Worm (Caenorhabditis elegans) whole organism, L3 larva: ENCODE data around the gene nhr-117.

Source experiments
- R02D3.7 ChIP-seq: fragments of 150-350 bp; optimal IDR thresholded peaks from 2 replicates; lab custom pipeline; 2014; ENCODE audit warnings: missing biosample characterization, missing genetic modification characterization
- ZK546.5 ChIP-seq: sonication (generic microtip); optimal IDR thresholded peaks from 2 replicates; lab custom pipeline; 2017; ENCODE audit warnings: missing biosample characterization, missing genetic modification characterization
- aly-2 ChIP-seq: fragments of 150-350 bp; optimal IDR thresholded peaks from 2 replicates; lab custom pipeline; 2014; ENCODE audit warnings: missing biosample characterization, missing genetic modification characterization
- ceh-16 ChIP-seq: sonication (generic microtip); optimal IDR thresholded peaks from 2 replicates; lab custom pipeline; 2017; ENCODE audit warnings: missing biosample characterization, missing genetic modification characterization
- ceh-28 ChIP-seq: fragments of 150-350 bp; optimal IDR thresholded peaks from 2 replicates; lab custom pipeline; 2014; ENCODE audit warnings: missing biosample characterization, missing genetic modification reagents, missing genetic modification characterization
- ceh-82 ChIP-seq: fragments of 150-350 bp; optimal IDR thresholded peaks from 2 replicates; lab custom pipeline; 2014; ENCODE audit warnings: missing biosample characterization, missing genetic modification characterization
- ceh-9 ChIP-seq: sonication (generic microtip); optimal IDR thresholded peaks from 2 replicates; lab custom pipeline; 2018; ENCODE audit warnings: missing biosample characterization, missing genetic modification characterization
- elt-1 ChIP-seq: fragments of 150-350 bp; optimal IDR thresholded peaks from 2 replicates; lab custom pipeline; 2014; ENCODE audit warnings: missing biosample characterization, missing genetic modification characterization
- elt-2 ChIP-seq: sonication (generic microtip); optimal IDR thresholded peaks from 2 replicates; lab custom pipeline; 2016; ENCODE audit warnings: missing genetic modification reagents, mild to moderate bottlenecking, missing genetic modification characterization, missing compliant biosample characterization
- elt-3 ChIP-seq, 3 experiments: fragments of 150-350 bp in 1 of 3; sonication (generic microtip) in 2 of 3; optimal IDR thresholded peaks; 2 replicates in 2 of 3; 4 replicates in 1 of 3; lab custom pipeline; 2014 to 2017; ENCODE audit warnings: missing biosample characterization in 3 of 3, missing genetic modification characterization in 3 of 3
- eor-1 ChIP-seq, 2 experiments: fragments of 150-350 bp; optimal IDR thresholded peaks; 2 replicates each; lab custom pipeline; 2014 to 2018; ENCODE audit warnings: missing biosample characterization in 2 of 2, missing genetic modification characterization in 2 of 2
- fkh-10 ChIP-seq: sonication (generic microtip); optimal IDR thresholded peaks from 2 replicates; lab custom pipeline; 2017; ENCODE audit warnings: missing biosample characterization, missing genetic modification reagents, missing genetic modification characterization
- fkh-2 ChIP-seq: fragments of 150-350 bp; optimal IDR thresholded peaks from 2 replicates; lab custom pipeline; 2014; ENCODE audit warnings: missing biosample characterization, missing genetic modification reagents, missing genetic modification characterization
- jun-1 ChIP-seq: fragments of 150-350 bp; optimal IDR thresholded peaks from 2 replicates; lab custom pipeline; 2014; ENCODE audit warnings: missing biosample characterization, missing genetic modification reagents, missing genetic modification characterization
- lin-15B ChIP-seq: fragments of 150-350 bp; optimal IDR thresholded peaks from 2 replicates; lab custom pipeline; 2014; ENCODE audit warnings: missing biosample characterization, missing genetic modification characterization
- lin-39 ChIP-seq: fragments of 150-350 bp; optimal IDR thresholded peaks from 2 replicates; lab custom pipeline; 2018; ENCODE audit warnings: missing biosample characterization, missing genetic modification reagents, missing genetic modification characterization
- lsy-12 ChIP-seq: sonication (generic microtip); optimal IDR thresholded peaks from 2 replicates; lab custom pipeline; 2016; ENCODE audit warnings: mild to moderate bottlenecking, missing genetic modification characterization, missing compliant biosample characterization
- mml-1 ChIP-seq: fragments of 150-350 bp; sonication (generic microtip); optimal IDR thresholded peaks from 3 replicates; lab custom pipeline; 2014; ENCODE audit warnings: missing biosample characterization, missing genetic modification characterization
- nfya-1 ChIP-seq: sonication (generic microtip); optimal IDR thresholded peaks from 2 replicates; lab custom pipeline; 2017; ENCODE audit warnings: missing genetic modification characterization, mild to moderate bottlenecking, missing compliant biosample characterization, antibody characterized with exemption, moderate library complexity; ENCODE audit not compliant: insufficient read depth
- nhr-11 ChIP-seq: fragments of 150-350 bp; optimal IDR thresholded peaks from 2 replicates; lab custom pipeline; 2014; ENCODE audit warnings: missing biosample characterization, missing genetic modification characterization
- nhr-12 ChIP-seq: fragments of 150-350 bp; optimal IDR thresholded peaks from 2 replicates; lab custom pipeline; 2014; ENCODE audit warnings: missing biosample characterization, missing genetic modification characterization
- nhr-23 ChIP-seq: fragments of 150-350 bp; optimal IDR thresholded peaks from 2 replicates; lab custom pipeline; 2014; ENCODE audit warnings: missing biosample characterization, missing genetic modification reagents, missing genetic modification characterization
- nhr-237 ChIP-seq: fragments of 150-350 bp; optimal IDR thresholded peaks from 2 replicates; lab custom pipeline; 2014; ENCODE audit warnings: missing biosample characterization, missing genetic modification characterization
- nhr-25 ChIP-seq: sonication (generic microtip); optimal IDR thresholded peaks from 2 replicates; lab custom pipeline; 2017; ENCODE audit warnings: missing biosample characterization, missing genetic modification characterization
- nhr-28 ChIP-seq: fragments of 150-350 bp; optimal IDR thresholded peaks from 2 replicates; lab custom pipeline; 2014; ENCODE audit warnings: missing biosample characterization, missing genetic modification characterization
- nhr-43 ChIP-seq: sonication (generic microtip); optimal IDR thresholded peaks from 2 replicates; lab custom pipeline; 2016; ENCODE audit warnings: mild to moderate bottlenecking, missing genetic modification characterization, missing compliant biosample characterization; ENCODE audit not compliant: poor library complexity, severe bottlenecking
- nhr-67 ChIP-seq: fragments of 150-350 bp; optimal IDR thresholded peaks from 2 replicates; lab custom pipeline; 2014; ENCODE audit warnings: missing biosample characterization, missing genetic modification characterization
- nhr-76 ChIP-seq: fragments of 150-350 bp; sonication (generic microtip); optimal IDR thresholded peaks from 5 replicates; lab custom pipeline; 2014; ENCODE audit warnings: missing biosample characterization, missing genetic modification characterization
- nhr-77 ChIP-seq: fragments of 150-350 bp; optimal IDR thresholded peaks from 2 replicates; lab custom pipeline; 2014; ENCODE audit warnings: missing biosample characterization, missing genetic modification characterization
- pha-4 ChIP-seq: fragments of 150-350 bp; optimal IDR thresholded peaks from 2 replicates; lab custom pipeline; 2014; ENCODE audit warnings: missing biosample characterization, missing genetic modification reagents, missing genetic modification characterization
- pqm-1 ChIP-seq: fragments of 150-350 bp; optimal IDR thresholded peaks from 2 replicates; lab custom pipeline; 2017; ENCODE audit warnings: missing biosample characterization, missing genetic modification characterization, inconsistent platforms
- sea-2 ChIP-seq: fragments of 150-350 bp; sonication (generic microtip); optimal IDR thresholded peaks from 4 replicates; lab custom pipeline; 2014; ENCODE audit warnings: missing biosample characterization, missing genetic modification reagents, missing genetic modification characterization
- skn-1 ChIP-seq: fragments of 150-350 bp; optimal IDR thresholded peaks from 2 replicates; lab custom pipeline; 2014; ENCODE audit warnings: missing biosample characterization, missing genetic modification characterization
- tbx-2 ChIP-seq: sonication (generic microtip); optimal IDR thresholded peaks from 2 replicates; lab custom pipeline; 2016; ENCODE audit warnings: mild to moderate bottlenecking, missing genetic modification characterization, missing compliant biosample characterization
- unc-39 ChIP-seq: sonication (generic microtip); optimal IDR thresholded peaks from 4 replicates; lab custom pipeline; 2017; ENCODE audit warnings: missing biosample characterization, missing genetic modification characterization
- unc-62 ChIP-seq: fragments of 150-350 bp; sonication (generic microtip); optimal IDR thresholded peaks from 4 replicates; lab custom pipeline; 2014; ENCODE audit warnings: missing biosample characterization, missing genetic modification reagents, missing genetic modification characterization
- zag-1 ChIP-seq: fragments of 150-350 bp; optimal IDR thresholded peaks from 2 replicates; lab custom pipeline; 2014; ENCODE audit warnings: missing biosample characterization, missing genetic modification characterization
- ztf-4 ChIP-seq: fragments of 150-350 bp; optimal IDR thresholded peaks from 2 replicates; lab custom pipeline; 2014; ENCODE audit warnings: missing biosample characterization, missing genetic modification characterization

nhr-117 gene

ce11 chrV:1621494-1621893, at the start of gene nhr-117:
Gene nhr-117, minus strand, starts transcription at chrV:1621520.
- peak; percentile 2 for TF ChIP-seq ZK546.5
- no peak for TF ChIP-seq zag-1 (tag; lab: Kevin White, UChicago)
- TF ChIP-seq elt-2 (tag; lab: Kevin White, UChicago): peak; percentile 43
- TF ChIP-seq pha-4: peak; percentile 82

- TF ChIP-seq ceh-28 (tag; lab: Kevin White, UChicago) (no peak), nhr-23 (tag; lab: Kevin White, UChicago) (no peak), ceh-16 (tag; lab: Kevin White, UChicago) (no peak), lsy-12 (tag; lab: Kevin White, UChicago) (no peak), unc-39 (tag; lab: Kevin White, UChicago) (no peak), nhr-25 (tag; lab: Kevin White, UChicago) (no peak), ztf-4 (tag; lab: Kevin White, UChicago) (no peak), nhr-28 (tag; lab: Kevin White, UChicago) (no peak), eor-1 (tag; optimal IDR thresholded peaks at IDR 0.05; lab: Kevin White, UChicago) (no peak), sea-2 (GFP tag; lab: Kevin White, UChicago) (no peak), skn-1 (tag; lab: Kevin White, UChicago) (no peak), jun-1 (tag; lab: Kevin White, UChicago) (no peak), fkh-10 (GFP tag; lab: Kevin White, UChicago) (no peak)
Measured at ce11 chrV:1668216-1668615, 46.9 kb upstream of the nhr-117 start, which contains the start of gene irld-42. Gene irld-42, plus strand, starts transcription at chrV:1668516.

- TF ChIP-seq ceh-28 (tag; lab: Kevin White, UChicago) (no peak), nhr-67 (tag; lab: Kevin White, UChicago) (no peak), nhr-77 (tag; lab: Kevin White, UChicago) (no peak), ceh-82 (tag; lab: Kevin White, UChicago) (no peak), zag-1 (tag; lab: Kevin White, UChicago) (no peak), lin-15B (no peak), nhr-43 (tag; lab: Kevin White, UChicago) (no peak)
Measured at ce11 chrV:1666904-1667303, 45.6 kb upstream of the nhr-117 start, which contains the start of gene K04F1.8. Gene K04F1.8, plus strand, starts transcription at chrV:1667204.

DNA sequence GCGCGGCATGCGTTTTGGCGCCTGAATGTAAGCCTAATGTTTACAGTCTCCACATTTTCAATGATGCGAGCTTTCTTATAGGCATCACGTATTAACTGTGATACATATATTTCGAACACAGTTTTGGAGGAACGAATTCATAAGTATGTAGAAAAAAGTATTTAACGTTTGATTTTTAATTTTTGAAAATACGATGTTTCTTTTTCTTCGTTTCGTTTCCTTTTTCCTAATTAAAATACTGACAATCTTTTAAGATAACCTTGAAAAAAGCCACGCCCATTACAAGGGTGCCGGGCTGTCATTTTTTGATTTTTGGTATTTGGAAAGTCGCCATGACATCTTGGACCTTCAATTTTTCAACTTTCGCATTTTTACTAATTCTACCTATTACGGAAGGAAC, 43.6 kb upstream of the nhr-117 start, which contains the start of gene K04F1.9:
TSS of gene K04F1.9 (plus strand) at position 301 of the 400 bp plus-strand sequence.
- TF ChIP-seq ceh-16 (tag; lab: Kevin White, UChicago): no peak
- TF ChIP-seq mml-1 (tag; lab: Kevin White, UChicago): no peak
- TF ChIP-seq R02D3.7: no peak
- no peak for TF ChIP-seq nhr-12 (tag; lab: Kevin White, UChicago)
- TF ChIP-seq ceh-28 (tag; lab: Kevin White, UChicago): no peak
- TF ChIP-seq pqm-1: no peak
- TF ChIP-seq nhr-76 (tag; lab: Kevin White, UChicago): no peak
- no peak for TF ChIP-seq ZK546.5
- no peak for TF ChIP-seq ceh-9
- no peak for TF ChIP-seq fkh-2 (tag; lab: Kevin White, UChicago)
- TF ChIP-seq lin-39: no peak
- TF ChIP-seq nfya-1: no peak
- TF ChIP-seq fkh-10 (GFP tag; lab: Kevin White, UChicago): no peak
- TF ChIP-seq nhr-28 (tag; lab: Kevin White, UChicago): no peak
- TF ChIP-seq zag-1 (tag; lab: Kevin White, UChicago): no peak
- no peak for TF ChIP-seq elt-1 (tag; lab: Kevin White, UChicago)
- TF ChIP-seq aly-2: no peak
- TF ChIP-seq tbx-2: no peak
- TF ChIP-seq nhr-23 (tag; lab: Kevin White, UChicago): no peak
- TF ChIP-seq unc-62 (GFP tag; lab: Kevin White, UChicago): no peak

DNA sequence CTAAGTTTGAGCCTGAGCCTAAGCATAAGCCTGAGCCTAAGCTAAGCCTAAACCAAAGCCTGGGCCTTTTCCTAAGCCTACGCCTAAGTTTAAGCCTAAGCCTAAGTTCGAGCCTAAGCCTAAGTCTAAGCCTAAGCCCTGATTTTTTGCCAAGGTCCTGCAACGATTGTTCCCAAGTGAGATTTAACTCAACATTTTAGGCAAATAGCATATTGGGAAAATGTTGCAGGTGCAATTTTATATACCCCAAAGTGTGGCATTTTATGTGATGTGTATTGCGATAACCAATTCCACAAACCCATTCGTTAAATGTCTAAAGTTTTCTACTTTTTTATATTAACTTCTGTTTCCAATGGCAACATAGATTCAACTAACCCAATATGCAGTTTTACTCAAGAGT, 41.0 kb upstream of the nhr-117 start, which contains the start of gene irld-40:
TSS of gene irld-40 (plus strand) at position 301 of the 400 bp plus-strand sequence.
- TF ChIP-seq elt-3 (tag; optimal IDR thresholded peaks at IDR 0.05; lab: Kevin White, UChicago) (no peak), aly-2 (no peak), nhr-237 (no peak), nhr-11 (tag; lab: Kevin White, UChicago) (peak; percentile 1)
